Worm (Caenorhabditis elegans): ENCODE results near the gene fbxc-28.

ce11 chrII:938549-938948 lies 14.9 kb downstream of the fbxc-28 start, which contains the start of gene R07C3.3:
- TF ChIP-seq hpl-2 (GFP tag; optimal IDR thresholded peaks at IDR 0.05) (no peak), xbp-1 (tag; optimal IDR thresholded peaks at IDR 0.05) (no peak), nhr-77 (tag; optimal IDR thresholded peaks at IDR 0.05) (no peak), elt-2 (tag; optimal IDR thresholded peaks at IDR 0.05) (no peak)

Measured in whole organism, L1 larva.